Fruit fly (Drosophila melanogaster) whole organism, embryonic: Measurements from ENCODE around the gene CG32248.
A peak's percentile ranks its signal among the peaks of the same experiment; 100 is the strongest.

ENCODE experiments used
- CG10267 ChIP-seq: fragments of 200-800 bp; sonication (Bioruptor generic); optimal IDR thresholded peaks from 2 replicates; lab custom pipeline; 2018; ENCODE audit warnings: missing biosample characterization, mild to moderate bottlenecking, missing genetic modification characterization, moderate library complexity
- CG11695 ChIP-seq: fragments of 200-800 bp; sonication (Bioruptor generic); IDR thresholded peaks from 3 replicates; pipeline ENCODE4 v1.3.6; 2022; ENCODE audit warnings: missing biosample characterization, missing genetic modification characterization
- CG13894 ChIP-seq: fragments of 200-800 bp; sonication (Bioruptor generic); optimal IDR thresholded peaks from 3 replicates; lab custom pipeline; 2018; ENCODE audit warnings: missing biosample characterization, mild to moderate bottlenecking, missing genetic modification characterization, moderate library complexity
- CG1602 ChIP-seq: fragments of 200-800 bp; sonication (Bioruptor generic); optimal IDR thresholded peaks from 3 replicates; lab custom pipeline; 2016; ENCODE audit warnings: missing biosample characterization, missing genetic modification characterization
- CG18262 ChIP-seq: fragments of 200-800 bp; optimal IDR thresholded peaks from 3 replicates; lab custom pipeline; 2019; ENCODE audit warnings: missing biosample characterization, mild to moderate bottlenecking, missing genetic modification characterization, moderate library complexity
- CG33213 ChIP-seq: fragments of 200-800 bp; sonication (Bioruptor generic); optimal IDR thresholded peaks from 3 replicates; lab custom pipeline; 2016; ENCODE audit warnings: missing biosample characterization, missing genetic modification characterization
- CG34376 ChIP-seq: fragments of 200-800 bp; sonication (Bioruptor generic); optimal IDR thresholded peaks from 2 replicates; lab custom pipeline; 2018; ENCODE audit warnings: missing biosample characterization, mild to moderate bottlenecking, missing genetic modification characterization
- CG3995 ChIP-seq: fragments of 200-800 bp; sonication (Bioruptor generic); optimal IDR thresholded peaks from 3 replicates; lab custom pipeline; 2016; ENCODE audit warnings: missing biosample characterization, missing genetic modification characterization
- CG4707 ChIP-seq: fragments of 200-800 bp; sonication (Bioruptor generic); optimal IDR thresholded peaks from 2 replicates; lab custom pipeline; 2018; ENCODE audit warnings: missing biosample characterization, mild to moderate bottlenecking, missing genetic modification characterization, moderate library complexity
- CG6272 ChIP-seq: fragments of 200-800 bp; sonication (Bioruptor generic); IDR thresholded peaks from 2 replicates; pipeline ENCODE4 v1.3.6; 2022; ENCODE audit warnings: missing biosample characterization, missing genetic modification characterization
- CG7271 ChIP-seq: fragments of 200-800 bp; sonication (Bioruptor generic); optimal IDR thresholded peaks from 2 replicates; lab custom pipeline; 2018; ENCODE audit warnings: missing biosample characterization, mild to moderate bottlenecking, missing genetic modification characterization, moderate library complexity
- CG8359 ChIP-seq: fragments of 200-800 bp; sonication (Bioruptor generic); optimal IDR thresholded peaks from 2 replicates; lab custom pipeline; 2017; ENCODE audit warnings: missing biosample characterization, mild to moderate bottlenecking, missing genetic modification characterization, borderline replicate concordance
- Dbx ChIP-seq: fragments of 200-800 bp; sonication (Bioruptor generic); IDR thresholded peaks from 3 replicates; pipeline ENCODE4 v1.3.6; 2022; ENCODE audit warnings: missing biosample characterization, missing genetic modification characterization
- Dek ChIP-seq: fragments of 200-800 bp; sonication (Bioruptor generic); optimal IDR thresholded peaks from 3 replicates; lab custom pipeline; 2019; ENCODE audit warnings: missing biosample characterization, mild to moderate bottlenecking, missing genetic modification characterization, moderate library complexity
- Ets65A ChIP-seq: fragments of 200-800 bp; sonication (Bioruptor generic); peaks from one replicate; lab custom pipeline; 2016; ENCODE audit warnings: missing biosample characterization, missing genetic modification characterization
- HmgD ChIP-seq: fragments of 200-800 bp; sonication (Bioruptor generic); optimal IDR thresholded peaks from 3 replicates; lab custom pipeline; 2016; ENCODE audit warnings: missing biosample characterization, missing genetic modification characterization
- HmgZ ChIP-seq: fragments of 200-800 bp; sonication (Bioruptor generic); optimal IDR thresholded peaks from 2 replicates; lab custom pipeline; 2018; ENCODE audit warnings: missing biosample characterization, mild to moderate bottlenecking, missing genetic modification characterization
- Meics ChIP-seq: fragments of 200-800 bp; sonication (Bioruptor generic); optimal IDR thresholded peaks from 2 replicates; lab custom pipeline; 2017; ENCODE audit warnings: missing biosample characterization, mild to moderate bottlenecking, missing genetic modification characterization
- Taf1 ChIP-seq: fragments of 200-800 bp; sonication (Bioruptor generic); IDR thresholded peaks from 2 replicates; pipeline ENCODE4 v1.3.6; 2022; ENCODE audit warnings: missing biosample characterization, missing genetic modification characterization
- ap ChIP-seq: fragments of 200-800 bp; sonication (Bioruptor generic); IDR thresholded peaks from 2 replicates; pipeline ENCODE4 v1.3.6; 2022; ENCODE audit warnings: missing biosample characterization, missing genetic modification characterization
- chinmo ChIP-seq: fragments of 200-800 bp; sonication (Bioruptor generic); IDR thresholded peaks from 4 replicates; pipeline ENCODE4 v1.3.6; 2022; ENCODE audit warnings: missing biosample characterization, missing genetic modification characterization; ENCODE audit not compliant: partially characterized antibody
- ci ChIP-seq: fragments of 200-800 bp; sonication (Bioruptor generic); IDR thresholded peaks from 3 replicates; pipeline ENCODE4 v1.3.6; 2022; ENCODE audit warnings: missing biosample characterization, missing genetic modification characterization
- croc ChIP-seq: fragments of 200-800 bp; sonication (Bioruptor generic); conservative IDR thresholded peaks from 3 replicates; pipeline ENCODE4 v1.3.6; 2022; ENCODE audit warnings: missing biosample characterization, missing genetic modification characterization
- ewg ChIP-seq: fragments of 200-800 bp; sonication (Bioruptor generic); optimal IDR thresholded peaks from 3 replicates; lab custom pipeline; 2017; ENCODE audit warnings: mild to moderate bottlenecking, missing biosample characterization, missing genetic modification reagents, missing genetic modification characterization
- fu2 ChIP-seq: fragments of 200-800 bp; sonication (Bioruptor generic); optimal IDR thresholded peaks from 2 replicates; lab custom pipeline; 2016; ENCODE audit warnings: missing biosample characterization, missing genetic modification characterization
- gsb ChIP-seq: fragments of 200-800 bp; sonication (Bioruptor generic); IDR thresholded peaks from 2 replicates; pipeline ENCODE4 v1.3.6; 2022; ENCODE audit warnings: missing biosample characterization, missing genetic modification characterization
- h ChIP-seq: fragments of >200 bp; optimal IDR thresholded peaks from 2 replicates; lab custom pipeline; 2017
- klu ChIP-seq: fragments of 200-800 bp; sonication (Bioruptor generic); IDR thresholded peaks from 2 replicates; pipeline ENCODE4 v1.3.6; 2022; ENCODE audit warnings: missing biosample characterization, missing genetic modification characterization
- knrl ChIP-seq: fragments of 200-800 bp; sonication (Bioruptor generic); IDR thresholded peaks from 3 replicates; pipeline ENCODE4 v1.3.6; 2022; ENCODE audit warnings: missing biosample characterization, missing genetic modification characterization; ENCODE audit not compliant: partially characterized antibody
- lab ChIP-seq: fragments of 200-800 bp; sonication (Bioruptor generic); optimal IDR thresholded peaks from 3 replicates; lab custom pipeline; 2017; ENCODE audit warnings: missing biosample characterization, missing genetic modification characterization, mild to moderate bottlenecking, moderate library complexity, missing genetic modification reagents
- lola ChIP-seq, 3 experiments: fragments of >200 bp in 2 of 3; fragments of 200-800 bp in 1 of 3; sonication (Bioruptor generic) in 1 of 3; optimal IDR thresholded peaks; 2 replicates each; lab custom pipeline; 2017 to 2019; ENCODE audit warnings: missing biosample characterization in 3 of 3, missing genetic modification characterization in 3 of 3, mild to moderate bottlenecking in 1 of 3, moderate library complexity in 1 of 3
- pita ChIP-seq: fragments of 200-800 bp; sonication (Bioruptor generic); optimal IDR thresholded peaks from 2 replicates; lab custom pipeline; 2017; ENCODE audit warnings: missing biosample characterization, mild to moderate bottlenecking, missing genetic modification characterization
- sens ChIP-seq: fragments of 200-800 bp; sonication (Bioruptor generic); peaks from one replicate; lab custom pipeline; 2016; ENCODE audit warnings: missing biosample characterization, missing genetic modification characterization
- sqz ChIP-seq: fragments of 200-800 bp; sonication (Bioruptor generic); optimal IDR thresholded peaks from 3 replicates; lab custom pipeline; 2018; ENCODE audit warnings: missing biosample characterization, mild to moderate bottlenecking, missing genetic modification characterization
- stc ChIP-seq: fragments of 200-800 bp; sonication (Bioruptor generic); IDR thresholded peaks from 2 replicates; pipeline ENCODE4 v1.3.6; 2022; ENCODE audit warnings: missing biosample characterization, missing genetic modification characterization
- ttk ChIP-seq: fragments of 200-800 bp; sonication (Bioruptor generic); IDR thresholded peaks from 2 replicates; pipeline ENCODE4 v2.1.2; 2022; ENCODE audit warnings: missing biosample characterization, missing genetic modification characterization
- wor ChIP-seq: fragments of 200-800 bp; sonication (Bioruptor generic); IDR thresholded peaks from 2 replicates; pipeline ENCODE4 v1.3.6; 2022; ENCODE audit warnings: missing biosample characterization, missing genetic modification characterization
- z ChIP-seq: fragments of 200-800 bp; sonication (Bioruptor generic); IDR thresholded peaks from 3 replicates; pipeline ENCODE4 v1.3.6; 2022; ENCODE audit warnings: missing biosample characterization, missing genetic modification characterization
- zen2 ChIP-seq: fragments of 200-800 bp; sonication (Bioruptor generic); IDR thresholded peaks from 3 replicates; pipeline ENCODE4 v1.3.6; 2022; ENCODE audit warnings: missing biosample characterization, missing genetic modification characterization; ENCODE audit not compliant: partially characterized antibody

CG32248 gene

DNA sequence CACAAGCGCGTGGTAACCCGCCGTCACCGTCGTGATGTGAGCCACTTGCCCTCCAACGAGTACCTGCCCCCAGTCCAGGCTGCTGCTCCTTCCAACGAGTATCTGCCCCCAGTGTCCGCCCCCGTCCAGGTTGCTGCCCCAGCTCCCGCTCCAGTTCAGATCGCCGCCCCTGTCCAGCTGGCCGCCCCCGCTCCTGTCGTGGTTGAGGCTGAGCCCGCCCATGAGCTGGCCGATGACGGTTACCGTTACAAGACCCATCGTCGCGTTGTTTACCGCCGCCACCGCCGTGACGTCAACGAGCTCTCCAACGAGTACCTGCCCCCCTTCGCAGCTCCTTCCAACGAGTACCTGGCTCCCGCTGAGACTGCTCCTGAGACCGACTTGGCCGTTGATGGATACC is 9.2 kb downstream of the CG32248 start (continued):
- TF ChIP-seq CG6272 (GFP tag; lab: Robert Waterston, UW) (peak; percentile 40; the same call in 1 of the 2 replicates), CG4707 (no peak), Meics (GFP tag; lab: Kevin White, UChicago) (no peak), stc (no peak), zen2 (GFP tag; lab: Robert Waterston, UW) (no peak), klu (GFP tag; lab: Robert Waterston, UW) (peak; percentile 46; the same call in 1 of the 2 replicates), HmgD (GFP tag; lab: Kevin White, UChicago) (no peak), CG33213 (GFP tag; lab: Kevin White, UChicago) (no peak), CG7271 (tag; lab: Kevin White, UChicago) (no peak), CG10267 (no peak)

DNA sequence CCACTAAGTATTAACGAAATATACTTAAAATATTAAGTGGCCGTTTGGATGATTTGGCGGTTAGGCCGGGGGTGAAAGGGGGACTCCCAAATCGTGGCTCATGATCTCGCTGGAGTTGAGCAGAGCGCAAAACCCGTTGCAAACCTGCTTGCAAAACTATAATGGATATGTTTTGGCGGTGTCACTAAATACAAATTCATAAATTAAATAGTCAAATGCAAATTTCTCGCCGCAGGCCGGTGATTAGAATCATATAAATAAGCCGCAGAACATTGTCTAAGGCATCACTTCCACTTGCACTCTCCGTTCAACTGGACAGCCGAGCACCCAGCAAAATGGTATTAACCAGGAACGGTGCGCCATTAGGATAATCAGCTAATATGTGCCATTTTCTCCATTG is 11.0 kb downstream of the CG32248 start, which contains the start of gene CG11350:
Gene CG11350 (plus strand): TSS at position 301 of the 400 bp plus-strand sequence.
- TF ChIP-seq Ets65A (GFP tag; lab: Kevin White, UChicago), result peak; percentile 50
- TF ChIP-seq wor (GFP tag; lab: Robert Waterston, UW), result no peak
- TF ChIP-seq pita (GFP tag; lab: Kevin White, UChicago), result no peak
- no peak for TF ChIP-seq Taf1
- TF ChIP-seq, all 482 proteins: peak for 1

DNA sequence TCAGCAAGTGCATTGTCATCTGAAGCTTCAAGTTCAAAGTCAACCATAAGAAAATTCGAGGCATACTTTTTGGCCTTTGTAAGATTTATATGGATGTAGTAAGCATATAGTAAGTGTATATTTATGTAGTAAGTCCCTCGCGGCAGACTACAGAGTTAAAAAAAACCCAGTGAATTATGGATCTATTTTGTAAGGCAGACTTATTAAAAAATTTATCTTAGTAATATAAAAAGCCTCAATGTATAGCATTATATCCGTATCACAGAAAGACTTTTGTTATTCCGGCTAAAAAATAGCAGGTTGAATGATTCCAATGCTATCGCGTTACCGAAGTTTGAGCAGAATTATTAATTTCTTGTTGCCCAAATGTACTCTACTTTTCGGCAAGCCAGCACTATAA is 13.1 kb downstream of the CG32248 start:
- no peak for TF ChIP-seq CG1602
- TF ChIP-seq sens, result peak; percentile 81
- TF ChIP-seq CG3995 (GFP tag; lab: Kevin White, UChicago), result no peak
- no peak for TF ChIP-seq ci
- no peak for TF ChIP-seq knrl
- TF ChIP-seq Dek (tag; lab: Kevin White, UChicago), result no peak
- no peak for TF ChIP-seq CG34376 (GFP tag; lab: Kevin White, UChicago)
- TF ChIP-seq CG11695 (GFP tag; lab: Robert Waterston, UW), result no peak
- no peak for TF ChIP-seq fu2 (GFP tag; lab: Kevin White, UChicago)
- peak; percentile 73 for TF ChIP-seq CG13894 (tag; lab: Kevin White, UChicago)
- no peak for TF ChIP-seq sqz (GFP tag; lab: Kevin White, UChicago)
- TF ChIP-seq ap (GFP tag; lab: Robert Waterston, UW), result no peak
- no peak for TF ChIP-seq lab (GFP tag; lab: Kevin White, UChicago)
- TF ChIP-seq lola (GFP tag; optimal IDR thresholded peaks at IDR 0.05; lab: Kevin White, UChicago), result peak in 1 of 3 experiments; percentile 39
- TF ChIP-seq klu (GFP tag; lab: Robert Waterston, UW), result no peak
- no peak for TF ChIP-seq CG18262 (tag; lab: Kevin White, UChicago)
- TF ChIP-seq croc (GFP tag; lab: Robert Waterston, UW), result no peak
- no peak for TF ChIP-seq Dbx
- TF ChIP-seq, all 482 proteins: peak for 3

DNA sequence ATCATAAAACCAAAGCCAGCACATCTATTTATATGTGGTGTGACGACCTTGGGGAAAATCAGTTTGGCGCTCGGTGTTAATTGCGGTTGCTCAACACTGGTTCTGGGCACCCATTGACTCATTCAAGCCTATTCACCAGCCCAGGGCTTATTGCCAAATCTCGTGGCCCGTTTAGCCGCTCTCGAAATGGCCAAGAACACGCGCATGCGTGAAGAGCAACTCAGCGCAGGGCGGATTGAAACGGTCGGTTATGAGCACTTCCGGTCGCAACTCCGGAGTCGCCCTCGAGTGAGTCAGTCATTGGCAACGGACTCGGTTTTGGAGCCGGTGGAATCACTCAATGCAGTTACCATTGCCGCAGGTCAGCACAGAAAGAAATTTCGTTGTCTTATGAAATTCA is 17.9 kb downstream of the CG32248 start:
- TF ChIP-seq z (GFP tag; lab: Robert Waterston, UW) (peak; percentile 61; the same call in 1 of the 3 replicates), ttk (no peak), CG6272 (GFP tag; lab: Robert Waterston, UW) (peak; percentile 22; the same call in 1 of the 2 replicates), HmgZ (tag; lab: Kevin White, UChicago) (no peak), CG8359 (GFP tag; lab: Kevin White, UChicago) (peak; percentile 57), h (no peak), ewg (GFP tag; lab: Kevin White, UChicago) (peak; percentile 30), gsb (GFP tag; lab: Robert Waterston, UW) (0 out of 2 replicates have a peak, but pooled peaks have one; percentile 33), chinmo (GFP tag; lab: Robert Waterston, UW) (0 out of 4 replicates have a peak, but pooled peaks have one; percentile 34), Ets65A (GFP tag; lab: Kevin White, UChicago) (peak; percentile 56)
